Fruit fly (Drosophila melanogaster) whole organism, embryonic: ENCODE data around the gene ihog.

Experiments used
- Ada2b ChIP-seq: fragments of 200-800 bp; sonication (Bioruptor generic); IDR thresholded peaks from 2 replicates; pipeline ENCODE4 v1.3.6; 2022; ENCODE audit warnings: missing biosample characterization, missing genetic modification characterization
- Atf6 ChIP-seq: fragments of 200-800 bp; sonication (Bioruptor generic); IDR thresholded peaks from 2 replicates; pipeline ENCODE4 v1.3.6; 2022; ENCODE audit warnings: missing biosample characterization, missing genetic modification characterization
- Blimp-1 ChIP-seq: fragments of 200-800 bp; sonication (Bioruptor generic); optimal IDR thresholded peaks from 3 replicates; lab custom pipeline; 2018; ENCODE audit warnings: missing biosample characterization, missing genetic modification characterization, mild to moderate bottlenecking, moderate library complexity, missing genetic modification reagents
- CG10543 ChIP-seq: fragments of 200-800 bp; sonication (Bioruptor generic); optimal IDR thresholded peaks from 3 replicates; lab custom pipeline; 2017; ENCODE audit warnings: missing biosample characterization, mild to moderate bottlenecking, missing genetic modification characterization, moderate library complexity
- CG12659 ChIP-seq: fragments of 200-800 bp; sonication (Bioruptor generic); optimal IDR thresholded peaks from 3 replicates; lab custom pipeline; 2017; ENCODE audit warnings: mild to moderate bottlenecking, missing biosample characterization, missing genetic modification reagents, missing genetic modification characterization
- CG14860 ChIP-seq: fragments of 200-800 bp; sonication (Bioruptor generic); IDR thresholded peaks from 3 replicates; pipeline ENCODE4 v1.3.6; 2022; ENCODE audit warnings: missing biosample characterization, missing genetic modification characterization; ENCODE audit not compliant: partially characterized antibody
- CG15011 ChIP-seq: fragments of 200-800 bp; sonication (Bioruptor generic); optimal IDR thresholded peaks from 3 replicates; lab custom pipeline; 2018; ENCODE audit warnings: missing biosample characterization, mild to moderate bottlenecking, missing genetic modification characterization
- CG1603 ChIP-seq: fragments of 200-800 bp; sonication (Bioruptor generic); optimal IDR thresholded peaks from 2 replicates; lab custom pipeline; 2019; ENCODE audit warnings: missing biosample characterization, mild to moderate bottlenecking, missing genetic modification characterization, moderate library complexity
- CG2116 ChIP-seq: fragments of 200-800 bp; sonication (Bioruptor generic); optimal IDR thresholded peaks from 3 replicates; lab custom pipeline; 2018; ENCODE audit warnings: missing biosample characterization, mild to moderate bottlenecking, missing genetic modification characterization
- CG2202 ChIP-seq: fragments of 200-800 bp; sonication (Bioruptor generic); optimal IDR thresholded peaks from 2 replicates; lab custom pipeline; 2018; ENCODE audit warnings: missing biosample characterization, mild to moderate bottlenecking, missing genetic modification characterization
- CG2678 ChIP-seq: fragments of 200-800 bp; sonication (Bioruptor generic); optimal IDR thresholded peaks from 3 replicates; lab custom pipeline; 2019; ENCODE audit warnings: missing biosample characterization, mild to moderate bottlenecking, missing genetic modification characterization, moderate library complexity
- CG30020 ChIP-seq: fragments of 200-800 bp; optimal IDR thresholded peaks from 2 replicates; lab custom pipeline; 2019; ENCODE audit warnings: missing biosample characterization, mild to moderate bottlenecking, missing genetic modification characterization, moderate library complexity
- CG32772 ChIP-seq: fragments of 200-800 bp; sonication (Bioruptor generic); IDR thresholded peaks from 2 replicates; pipeline ENCODE4 v1.3.6; 2022; ENCODE audit warnings: missing biosample characterization, missing genetic modification characterization
- CG3281 ChIP-seq: fragments of 200-800 bp; sonication (Bioruptor generic); optimal IDR thresholded peaks from 3 replicates; lab custom pipeline; 2017; ENCODE audit warnings: missing biosample characterization, mild to moderate bottlenecking, missing genetic modification characterization
- CG3995 ChIP-seq: fragments of 200-800 bp; sonication (Bioruptor generic); optimal IDR thresholded peaks from 3 replicates; lab custom pipeline; 2016; ENCODE audit warnings: missing biosample characterization, missing genetic modification characterization
- CG6254 ChIP-seq: fragments of 200-800 bp; sonication (Bioruptor generic); optimal IDR thresholded peaks from 3 replicates; lab custom pipeline; 2017; ENCODE audit warnings: mild to moderate bottlenecking, missing biosample characterization, missing genetic modification reagents, missing genetic modification characterization
- CG6765 ChIP-seq: fragments of 200-800 bp; sonication (Bioruptor generic); optimal IDR thresholded peaks from 3 replicates; lab custom pipeline; 2017; ENCODE audit warnings: missing biosample characterization, mild to moderate bottlenecking, missing genetic modification characterization
- CG7357 ChIP-seq: fragments of 200-800 bp; sonication (Bioruptor generic); IDR thresholded peaks from 3 replicates; pipeline ENCODE4 v1.3.6; 2022; ENCODE audit warnings: missing biosample characterization, missing genetic modification characterization
- CG7839 ChIP-seq: fragments of 200-800 bp; sonication (Bioruptor generic); optimal IDR thresholded peaks from 3 replicates; lab custom pipeline; 2018; ENCODE audit warnings: missing biosample characterization, mild to moderate bottlenecking, missing genetic modification characterization, moderate library complexity
- CG8089 ChIP-seq: fragments of 200-800 bp; sonication (Bioruptor generic); optimal IDR thresholded peaks from 3 replicates; lab custom pipeline; 2016; ENCODE audit warnings: missing biosample characterization, missing genetic modification characterization
- CG8944 ChIP-seq: fragments of 200-800 bp; sonication (Bioruptor generic); optimal IDR thresholded peaks from 3 replicates; lab custom pipeline; 2016; ENCODE audit warnings: missing biosample characterization, missing genetic modification characterization
- Dll ChIP-seq: fragments of 200-800 bp; sonication (Bioruptor generic); IDR thresholded peaks from 4 replicates; pipeline ENCODE4 v1.3.6; 2022; ENCODE audit warnings: missing biosample characterization, missing genetic modification characterization; ENCODE audit not compliant: partially characterized antibody
- Elba2 ChIP-seq: fragments of 200-800 bp; sonication (Bioruptor generic); optimal IDR thresholded peaks from 3 replicates; lab custom pipeline; 2016; ENCODE audit warnings: missing biosample characterization, missing genetic modification characterization
- Ets65A ChIP-seq: fragments of 200-800 bp; sonication (Bioruptor generic); peaks from one replicate; lab custom pipeline; 2016; ENCODE audit warnings: missing biosample characterization, missing genetic modification characterization
- Fer3 ChIP-seq: fragments of 200-800 bp; sonication (Bioruptor generic); optimal IDR thresholded peaks from 2 replicates; lab custom pipeline; 2018; ENCODE audit warnings: missing biosample characterization, mild to moderate bottlenecking, missing genetic modification characterization, moderate library complexity
- NK7.1 ChIP-seq: fragments of 200-800 bp; sonication (Bioruptor generic); optimal IDR thresholded peaks from 3 replicates; lab custom pipeline; 2016; ENCODE audit warnings: missing biosample characterization, missing genetic modification characterization
- Nf-YB ChIP-seq: fragments of 200-800 bp; sonication (Bioruptor generic); optimal IDR thresholded peaks from 3 replicates; lab custom pipeline; 2019; ENCODE audit warnings: missing biosample characterization, mild to moderate bottlenecking, missing genetic modification characterization, moderate library complexity
- Sry-δ ChIP-seq: fragments of 200-800 bp; sonication (Bioruptor generic); optimal IDR thresholded peaks from 2 replicates; lab custom pipeline; 2016; ENCODE audit warnings: missing biosample characterization, missing genetic modification characterization
- YL-1 ChIP-seq: fragments of 200-800 bp; sonication (Bioruptor generic); optimal IDR thresholded peaks from 3 replicates; lab custom pipeline; 2017; ENCODE audit warnings: missing biosample characterization, mild to moderate bottlenecking, missing genetic modification characterization
- ac ChIP-seq: fragments of 200-800 bp; sonication (Bioruptor generic); optimal IDR thresholded peaks from 3 replicates; lab custom pipeline; 2017; ENCODE audit warnings: missing biosample characterization, mild to moderate bottlenecking, missing genetic modification characterization
- ato ChIP-seq: fragments of 200-800 bp; sonication (Bioruptor generic); IDR thresholded peaks from 2 replicates; pipeline ENCODE4 v1.3.6; 2022; ENCODE audit warnings: missing biosample characterization, missing genetic modification characterization; ENCODE audit not compliant: partially characterized antibody
- cad ChIP-seq: fragments of >200 bp; optimal IDR thresholded peaks from 2 replicates; lab custom pipeline; 2017; ENCODE audit warnings: missing biosample characterization, missing genetic modification characterization
- corto ChIP-seq: fragments of 200-800 bp; sonication (Bioruptor generic); optimal IDR thresholded peaks from 2 replicates; lab custom pipeline; 2016; ENCODE audit warnings: missing biosample characterization, mild to moderate bottlenecking, missing genetic modification characterization, moderate library complexity
- croc ChIP-seq: fragments of 200-800 bp; sonication (Bioruptor generic); conservative IDR thresholded peaks from 3 replicates; pipeline ENCODE4 v1.3.6; 2022; ENCODE audit warnings: missing biosample characterization, missing genetic modification characterization
- crp ChIP-seq, 2 experiments: fragments of 200-800 bp; sonication (Bioruptor generic); optimal IDR thresholded peaks; 2 replicates in 1 of 2; 3 replicates in 1 of 2; lab custom pipeline; 2017; ENCODE audit warnings: missing biosample characterization in 2 of 2, missing genetic modification characterization in 2 of 2, mild to moderate bottlenecking in 1 of 2, moderate library complexity in 1 of 2
- ems ChIP-seq: fragments of 200-800 bp; sonication (Bioruptor generic); optimal IDR thresholded peaks from 3 replicates; lab custom pipeline; 2016; ENCODE audit warnings: missing biosample characterization, missing genetic modification characterization
- fd96Cb ChIP-seq: fragments of 200-800 bp; sonication (Bioruptor generic); optimal IDR thresholded peaks from 2 replicates; lab custom pipeline; 2018; ENCODE audit warnings: missing biosample characterization, mild to moderate bottlenecking, missing genetic modification characterization, moderate library complexity
- gem ChIP-seq: fragments of 200-800 bp; sonication (Bioruptor generic); optimal IDR thresholded peaks from 2 replicates; lab custom pipeline; 2019; ENCODE audit warnings: missing biosample characterization, mild to moderate bottlenecking, missing genetic modification characterization, moderate library complexity
- h ChIP-seq: fragments of >200 bp; optimal IDR thresholded peaks from 2 replicates; lab custom pipeline; 2017
- jumu ChIP-seq: fragments of 200-800 bp; sonication (Bioruptor generic); optimal IDR thresholded peaks from 3 replicates; lab custom pipeline; 2016; ENCODE audit warnings: missing biosample characterization, missing genetic modification characterization
- klu ChIP-seq: fragments of 200-800 bp; sonication (Bioruptor generic); IDR thresholded peaks from 2 replicates; pipeline ENCODE4 v1.3.6; 2022; ENCODE audit warnings: missing biosample characterization, missing genetic modification characterization
- lbe ChIP-seq: fragments of 200-800 bp; sonication (Bioruptor generic); optimal IDR thresholded peaks from 2 replicates; lab custom pipeline; 2016; ENCODE audit warnings: missing biosample characterization, mild to moderate bottlenecking, missing genetic modification characterization
- mirr ChIP-seq: fragments of 200-800 bp; sonication (Bioruptor generic); optimal IDR thresholded peaks from 3 replicates; lab custom pipeline; 2018; ENCODE audit warnings: missing biosample characterization, mild to moderate bottlenecking, missing genetic modification characterization
- nmo ChIP-seq: fragments of 200-800 bp; sonication (Bioruptor generic); optimal IDR thresholded peaks from 2 replicates; lab custom pipeline; 2018; ENCODE audit warnings: missing biosample characterization, mild to moderate bottlenecking, missing genetic modification characterization, moderate library complexity
- shn ChIP-seq: fragments of 200-800 bp; sonication (Bioruptor generic); optimal IDR thresholded peaks from 3 replicates; lab custom pipeline; 2016; ENCODE audit warnings: missing biosample characterization, missing genetic modification characterization
- sisA ChIP-seq: fragments of 200-800 bp; sonication (Bioruptor generic); IDR thresholded peaks from 2 replicates; pipeline ENCODE4 v1.3.6; 2022; ENCODE audit warnings: missing biosample characterization, missing genetic modification characterization
- so ChIP-seq: fragments of 200-800 bp; sonication (Bioruptor generic); IDR thresholded peaks from 3 replicates; pipeline ENCODE4 v1.3.6; 2022; ENCODE audit warnings: missing biosample characterization, missing genetic modification characterization
- stwl ChIP-seq: fragments of 200-800 bp; sonication (Bioruptor generic); optimal IDR thresholded peaks from 3 replicates; lab custom pipeline; 2018; ENCODE audit warnings: missing biosample characterization, mild to moderate bottlenecking, missing genetic modification characterization, moderate library complexity
- tll ChIP-seq, 2 experiments: fragments of 200-800 bp in 1 of 2; fragments of >200 bp in 1 of 2; sonication (Bioruptor generic) in 1 of 2; optimal IDR thresholded peaks; 2 replicates each; lab custom pipeline; 2017 to 2019; ENCODE audit warnings: missing biosample characterization in 2 of 2, missing genetic modification characterization in 2 of 2, mild to moderate bottlenecking in 1 of 2, moderate library complexity in 1 of 2
- tna ChIP-seq: fragments of 200-800 bp; sonication (Bioruptor generic); IDR thresholded peaks from 2 replicates; pipeline ENCODE4 v1.3.6; 2022; ENCODE audit warnings: missing biosample characterization, missing genetic modification characterization; ENCODE audit not compliant: partially characterized antibody
- z ChIP-seq: fragments of 200-800 bp; sonication (Bioruptor generic); IDR thresholded peaks from 3 replicates; pipeline ENCODE4 v1.3.6; 2022; ENCODE audit warnings: missing biosample characterization, missing genetic modification characterization

The ihog gene

dm6 chr2L:6907761-6908160, 40.8 kb downstream of the ihog start, which contains the start of the genes Polr1F and Rat1 (continued):
- TF ChIP-seq shn (GFP tag; lab: Kevin White, UChicago) (no peak), nmo (GFP tag; lab: Kevin White, UChicago) (peak; percentile 58), lbe (no peak), CG2678 (tag; lab: Kevin White, UChicago) (no peak), Dll (GFP tag; lab: Robert Waterston, UW) (peak; percentile 39; the same call in 1 of the 4 replicates), sisA (GFP tag; lab: Robert Waterston, UW) (no peak), CG14860 (GFP tag; lab: Robert Waterston, UW) (no peak), Atf6 (no peak), ac (GFP tag; lab: Kevin White, UChicago) (no peak), CG3995 (GFP tag; lab: Kevin White, UChicago) (no peak), Nf-YB (GFP tag; lab: Kevin White, UChicago) (no peak), cad (GFP tag; lab: Kevin White, UChicago) (no peak), Ada2b (no peak), CG15011 (no peak), tll (GFP tag; optimal IDR thresholded peaks at IDR 0.05; lab: Kevin White, UChicago) (no peak), CG32772 (no peak), CG3281 (GFP tag; lab: Kevin White, UChicago) (peak; percentile 2), crp (GFP tag; optimal IDR thresholded peaks at IDR 0.05; lab: Kevin White, UChicago) (peak in 1 of 2 experiments; percentile 46), gem (tag; lab: Kevin White, UChicago) (no peak), CG7839 (no peak), jumu (GFP tag; lab: Kevin White, UChicago) (no peak), fd96Cb (tag; lab: Kevin White, UChicago) (no peak), CG8089 (no peak), CG2202 (tag; lab: Kevin White, UChicago) (no peak), klu (no peak), so (GFP tag; lab: Robert Waterston, UW) (no peak), stwl (peak; percentile 30), Blimp-1 (no peak), ems (GFP tag; lab: Kevin White, UChicago) (no peak), NK7.1 (GFP tag; lab: Kevin White, UChicago) (no peak), corto (no peak), mirr (GFP tag; lab: Kevin White, UChicago) (no peak), Ets65A (GFP tag; lab: Kevin White, UChicago) (peak; percentile 39), Sry-δ (GFP tag; lab: Kevin White, UChicago) (peak; percentile 30), h (lab: Kevin White, UChicago) (no peak), Fer3 (tag; lab: Kevin White, UChicago) (peak; percentile 14), YL-1 (GFP tag; lab: Kevin White, UChicago) (peak; percentile 81), CG10543 (no peak), Elba2 (GFP tag; lab: Kevin White, UChicago) (no peak), ato (GFP tag; lab: Robert Waterston, UW) (no peak), CG6765 (GFP tag; lab: Kevin White, UChicago) (no peak), CG8944 (GFP tag; lab: Kevin White, UChicago) (peak; percentile 18), CG2116 (peak; percentile 60), CG7357 (GFP tag; lab: Robert Waterston, UW) (no peak), CG30020 (tag; lab: Kevin White, UChicago) (peak; percentile 59), CG1603 (tag; lab: Kevin White, UChicago) (no peak), CG6254 (GFP tag; lab: Kevin White, UChicago) (no peak), z (GFP tag; lab: Robert Waterston, UW) (no peak), croc (no peak), tna (GFP tag; lab: Robert Waterston, UW) (no peak), CG12659 (peak; percentile 45)
